Fruit fly (Drosophila melanogaster): ENCODE data around the gene Ir62a.

dm6 chr3L:1517274-1518047 lies 13.6 kb downstream of the Ir62a start:
- TF ChIP-seq CG7963 (GFP tag; IDR thresholded peaks at IDR 0.05; ENCODE audit: partially characterized antibody) (peak; percentile 72; the same call in 2 of the 3 replicates), CG10366 (GFP tag; IDR thresholded peaks at IDR 0.05) (peak; percentile 52; the same call in 1 of the 2 replicates), unc-4 (GFP tag; IDR thresholded peaks at IDR 0.05; ENCODE audit: partially characterized antibody) (peak; percentile 77), Sox100B (GFP tag; optimal IDR thresholded peaks at IDR 0.05) (no peak), cwo (GFP tag; optimal IDR thresholded peaks at IDR 0.05) (peak; percentile 6), pnt (GFP tag; optimal IDR thresholded peaks at IDR 0.05) (peak; percentile 61), CG2202 (tag; optimal IDR thresholded peaks at IDR 0.05) (no peak), cad (GFP tag; optimal IDR thresholded peaks at IDR 0.05) (no peak), CG6854 (GFP tag; optimal IDR thresholded peaks at IDR 0.05) (peak; percentile 31), pzg (GFP tag; optimal IDR thresholded peaks at IDR 0.05) (peak; percentile 72)
